Fruit fly (Drosophila melanogaster) whole organism, prepupa: ENCODE results near the gene CG15820.

Source experiments
- CG16779 ChIP-seq: fragments of 200-800 bp; sonication (Bioruptor generic); optimal IDR thresholded peaks from 3 replicates; lab custom pipeline; 2017; ENCODE audit warnings: missing biosample characterization, mild to moderate bottlenecking, missing genetic modification characterization
- CG6163 ChIP-seq: fragments of 200-800 bp; sonication (Bioruptor generic); IDR thresholded peaks from 3 replicates; pipeline ENCODE4 v1.3.6; 2022; ENCODE audit warnings: missing biosample characterization, missing genetic modification characterization
- Eip78C ChIP-seq: fragments of 200-800 bp; sonication (Bioruptor generic); peaks from one replicate; lab custom pipeline; 2016; ENCODE audit warnings: missing biosample characterization, missing genetic modification characterization
- Lpt ChIP-seq: fragments of 200-800 bp; sonication (Bioruptor generic); optimal IDR thresholded peaks from 3 replicates; lab custom pipeline; 2016; ENCODE audit warnings: missing biosample characterization, missing genetic modification characterization
- Sox15 ChIP-seq: fragments of 200-800 bp; sonication (Bioruptor generic); optimal IDR thresholded peaks from 3 replicates; lab custom pipeline; 2016; ENCODE audit warnings: missing biosample characterization, missing genetic modification characterization

DNA sequence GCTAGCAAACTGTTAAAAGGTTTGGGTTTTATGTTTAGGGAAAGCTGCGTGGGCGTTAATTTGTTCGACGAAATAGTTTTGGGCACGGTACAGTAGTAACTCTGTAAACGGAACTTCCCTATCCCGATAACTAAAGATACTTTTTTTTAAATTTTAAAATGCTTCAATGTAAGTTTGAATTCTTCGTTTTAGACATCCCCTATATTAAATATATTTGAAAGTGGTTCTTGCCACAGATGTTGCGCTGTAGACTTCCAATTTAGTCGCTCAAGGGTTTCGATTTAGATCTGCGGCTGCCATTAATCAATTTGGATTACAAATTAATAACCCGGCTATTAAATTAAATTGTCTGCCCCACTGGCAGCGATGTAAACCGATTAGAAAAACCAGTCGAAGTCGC is 31.7 kb downstream of the CG15820 start:
- TF ChIP-seq Lpt (GFP tag; lab: Kevin White, UChicago) (no peak), Sox15 (GFP tag; lab: Kevin White, UChicago) (no peak), CG6163 (GFP tag; lab: Robert Waterston, UW) (no peak), CG16779 (tag; lab: Kevin White, UChicago) (no peak), Eip78C (no peak)
